Fruit fly (Drosophila melanogaster) whole organism, wandering third instar larva: ENCODE data around the gene Ggt-1.

ENCODE experiments used
- Abd-B ChIP-seq: fragments of >200 bp; optimal IDR thresholded peaks from 2 replicates; lab custom pipeline; 2017; ENCODE audit warnings: missing biosample characterization, missing genetic modification characterization
- CG32264 ChIP-seq: fragments of 200-800 bp; sonication (Bioruptor generic); optimal IDR thresholded peaks from 2 replicates; lab custom pipeline; 2016; ENCODE audit warnings: missing biosample characterization, missing genetic modification characterization
- CG9705 ChIP-seq: fragments of 200-800 bp; sonication (Bioruptor generic); optimal IDR thresholded peaks from 2 replicates; lab custom pipeline; 2018; ENCODE audit warnings: missing biosample characterization, mild to moderate bottlenecking, missing genetic modification characterization
- CrebA ChIP-seq: fragments of 200-800 bp; sonication (Bioruptor generic); optimal IDR thresholded peaks from 2 replicates; lab custom pipeline; 2016; ENCODE audit warnings: missing biosample characterization, mild to moderate bottlenecking, missing genetic modification characterization, borderline replicate concordance
- Dfd ChIP-seq: fragments of >200 bp; optimal IDR thresholded peaks from 2 replicates; lab custom pipeline; 2017; ENCODE audit warnings: missing biosample characterization, missing genetic modification characterization
- Dif ChIP-seq: fragments of 200-275, 200-300 bp; sonication (Bioruptor generic); optimal IDR thresholded peaks from 2 replicates; lab custom pipeline; 2018; ENCODE audit warnings: missing biosample characterization, missing genetic modification characterization; ENCODE audit not compliant: partially characterized antibody
- GATAd ChIP-seq: sonication (Bioruptor generic); optimal IDR thresholded peaks from 2 replicates; lab custom pipeline; 2016; ENCODE audit warnings: missing biosample characterization, missing genetic modification characterization
- HLH106 ChIP-seq: fragments of 200-800 bp; optimal IDR thresholded peaks from 3 replicates; lab custom pipeline; 2019; ENCODE audit warnings: missing biosample characterization, mild to moderate bottlenecking, missing genetic modification characterization, moderate library complexity
- Hnf4 ChIP-seq: fragments of 200-800 bp; sonication (Bioruptor generic); optimal IDR thresholded peaks from 2 replicates; lab custom pipeline; 2016; ENCODE audit warnings: missing biosample characterization, mild to moderate bottlenecking, missing genetic modification characterization
- Hr78 ChIP-seq: fragments of >200 bp; optimal IDR thresholded peaks from 2 replicates; lab custom pipeline; 2017; ENCODE audit warnings: missing biosample characterization, missing genetic modification characterization
- Hr83 ChIP-seq: fragments of 200-300 bp; sonication (Bioruptor generic); optimal IDR thresholded peaks from 2 replicates; lab custom pipeline; 2016; ENCODE audit warnings: missing biosample characterization, mild to moderate bottlenecking, missing genetic modification characterization, moderate library complexity; ENCODE audit not compliant: poor library complexity, severe bottlenecking
- Jra ChIP-seq: sonication (Bioruptor generic); optimal IDR thresholded peaks from 2 replicates; lab custom pipeline; 2016; ENCODE audit warnings: missing biosample characterization, missing genetic modification characterization
- Mio ChIP-seq: sonication (Bioruptor generic); optimal IDR thresholded peaks from 2 replicates; lab custom pipeline; 2016; ENCODE audit warnings: missing biosample characterization, missing genetic modification characterization
- N ChIP-seq: fragments of >200 bp; optimal IDR thresholded peaks from 2 replicates; lab custom pipeline; 2018; ENCODE audit warnings: missing biosample characterization, missing external identifiers, missing genetic modification characterization
- OdsH ChIP-seq: fragments of 200-800 bp; sonication (Bioruptor generic); optimal IDR thresholded peaks from 2 replicates; lab custom pipeline; 2016; ENCODE audit warnings: missing biosample characterization, mild to moderate bottlenecking, missing genetic modification characterization
- Rel ChIP-seq, 2 experiments: fragments of 200-800 bp; sonication (Bioruptor generic) in 1 of 2; optimal IDR thresholded peaks; 2 replicates in 1 of 2; 3 replicates in 1 of 2; lab custom pipeline; 2016 to 2019; ENCODE audit warnings: mild to moderate bottlenecking in 2 of 2, missing biosample characterization in 2 of 2, missing genetic modification characterization in 2 of 2, moderate library complexity in 1 of 2
- Sp1 ChIP-seq: fragments of 200-800 bp; sonication (Bioruptor generic); optimal IDR thresholded peaks from 3 replicates; lab custom pipeline; 2019; ENCODE audit warnings: missing biosample characterization, mild to moderate bottlenecking, missing genetic modification characterization, moderate library complexity
- Vsx2 ChIP-seq: fragments of 200-300, 225-300 bp; sonication (Bioruptor generic); optimal IDR thresholded peaks from 2 replicates; lab custom pipeline; 2018; ENCODE audit warnings: missing biosample characterization, missing genetic modification characterization; ENCODE audit not compliant: partially characterized antibody
- br ChIP-seq: fragments of 200-800 bp; sonication (Bioruptor generic); optimal IDR thresholded peaks from 2 replicates; lab custom pipeline; 2016; ENCODE audit warnings: missing biosample characterization, missing genetic modification characterization
- brk ChIP-seq: fragments of 200-800 bp; sonication (Bioruptor generic); optimal IDR thresholded peaks from 2 replicates; lab custom pipeline; 2016; ENCODE audit warnings: missing biosample characterization, mild to moderate bottlenecking, missing genetic modification characterization
- dl ChIP-seq, 2 experiments: fragments of 175-275, 200-275 bp in 1 of 2; fragments of 200-275 bp in 1 of 2; sonication (Bioruptor generic); optimal IDR thresholded peaks; lab custom pipeline; 2018; ENCODE audit warnings: mild to moderate bottlenecking in 2 of 2, missing biosample characterization in 2 of 2, missing genetic modification characterization in 2 of 2, moderate library complexity in 2 of 2; ENCODE audit not compliant: partially characterized antibody in 2 of 2, insufficient read depth in 1 of 2
- dmrt93B ChIP-seq: fragments of 200-800 bp; sonication (Bioruptor generic); optimal IDR thresholded peaks from 2 replicates; lab custom pipeline; 2018; ENCODE audit warnings: missing biosample characterization, mild to moderate bottlenecking, missing genetic modification characterization
- dsf ChIP-seq: sonication (Bioruptor generic); optimal IDR thresholded peaks from 2 replicates; lab custom pipeline; 2016; ENCODE audit warnings: missing biosample characterization, missing genetic modification characterization, borderline replicate concordance
- ey ChIP-seq: fragments of 200-800 bp; sonication (Bioruptor generic); optimal IDR thresholded peaks from 2 replicates; lab custom pipeline; 2016; ENCODE audit warnings: missing biosample characterization, missing genetic modification characterization
- foxo ChIP-seq, 2 experiments: fragments of 200-800 bp; sonication (Bioruptor generic); optimal IDR thresholded peaks; 2 replicates in 1 of 2; 3 replicates in 1 of 2; lab custom pipeline; 2016 to 2017; ENCODE audit warnings: missing biosample characterization in 2 of 2, missing genetic modification characterization in 2 of 2
- fru ChIP-seq: fragments of 200-800 bp; sonication (Bioruptor generic); optimal IDR thresholded peaks from 3 replicates; lab custom pipeline; 2016; ENCODE audit warnings: missing biosample characterization, mild to moderate bottlenecking, missing genetic modification characterization
- h ChIP-seq: fragments of 200-800 bp; sonication (Bioruptor generic); optimal IDR thresholded peaks from 3 replicates; lab custom pipeline; 2016; ENCODE audit warnings: missing biosample characterization, mild to moderate bottlenecking, missing genetic modification characterization
- jim ChIP-seq: fragments of 175-275, 200-325 bp; sonication (Bioruptor generic); optimal IDR thresholded peaks from 2 replicates; lab custom pipeline; 2016; ENCODE audit warnings: missing biosample characterization, mild to moderate bottlenecking, missing genetic modification characterization
- lola ChIP-seq: fragments of >200 bp; optimal IDR thresholded peaks from 2 replicates; lab custom pipeline; 2017; ENCODE audit warnings: missing biosample characterization, missing genetic modification characterization
- pan ChIP-seq: fragments of >200 bp; optimal IDR thresholded peaks from 2 replicates; lab custom pipeline; 2017
- psq ChIP-seq: fragments of 200-800 bp; sonication (Bioruptor generic); optimal IDR thresholded peaks from 3 replicates; lab custom pipeline; 2017; ENCODE audit warnings: missing biosample characterization, mild to moderate bottlenecking, missing genetic modification characterization, moderate library complexity
- rgr ChIP-seq: fragments of 200-800 bp; sonication (Bioruptor generic); optimal IDR thresholded peaks from 3 replicates; lab custom pipeline; 2016; ENCODE audit warnings: missing biosample characterization, mild to moderate bottlenecking, missing genetic modification characterization
- sage ChIP-seq: fragments of 200-800 bp; sonication (Bioruptor generic); optimal IDR thresholded peaks from 2 replicates; lab custom pipeline; 2016; ENCODE audit warnings: missing biosample characterization, mild to moderate bottlenecking, missing genetic modification characterization
- sv ChIP-seq: fragments of 200-800 bp; sonication (Bioruptor generic); optimal IDR thresholded peaks from 3 replicates; lab custom pipeline; 2016; ENCODE audit warnings: missing biosample characterization, missing genetic modification characterization
- tai ChIP-seq: sonication (Bioruptor generic); optimal IDR thresholded peaks from 2 replicates; lab custom pipeline; 2016; ENCODE audit warnings: missing biosample characterization, missing genetic modification characterization
- usp ChIP-seq: fragments of >200 bp; optimal IDR thresholded peaks from 2 replicates; lab custom pipeline; 2017; ENCODE audit warnings: missing biosample characterization, missing genetic modification characterization
- woc ChIP-seq: sonication (Bioruptor generic); optimal IDR thresholded peaks from 2 replicates; lab custom pipeline; 2016; ENCODE audit warnings: missing biosample characterization, mild to moderate bottlenecking, missing genetic modification characterization

The Ggt-1 gene

DNA sequence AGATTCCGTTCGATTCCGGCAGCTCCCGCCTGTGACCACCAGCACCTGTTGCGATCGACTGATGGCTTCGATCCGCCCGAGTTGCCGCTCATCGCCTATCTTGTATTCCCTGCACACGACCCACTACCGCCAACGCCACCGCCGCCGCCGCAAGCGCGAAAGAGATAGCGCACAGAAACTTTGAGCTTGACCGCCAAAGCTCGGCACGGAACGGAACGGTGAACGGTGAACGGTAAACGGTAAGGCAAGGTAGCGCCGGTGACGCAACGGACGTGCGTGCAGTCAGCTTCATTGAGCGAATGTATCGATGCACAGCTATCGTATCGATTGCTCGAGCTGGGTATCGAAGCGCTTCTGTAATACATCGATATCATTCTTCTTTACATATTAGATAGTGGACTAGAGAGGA lies at the start of gene Ggt-1:
Gene Ggt-1 (minus strand): TSS at position 251 of the 409 bp plus-strand sequence.
- TF ChIP-seq woc (no peak), brk (GFP tag; lab: Kevin White, UChicago) (no peak), br (GFP tag; lab: Kevin White, UChicago) (no peak), pan (lab: Kevin White, UChicago) (no peak), CG32264 (GFP tag; lab: Kevin White, UChicago) (no peak), CG9705 (no peak), Hr83 (no peak), Jra (GFP tag; lab: Kevin White, UChicago) (no peak), Dif (GFP tag; lab: Kevin White, UChicago) (no peak), Rel (GFP tag; optimal IDR thresholded peaks at IDR 0.05; lab: Kevin White, UChicago) (no peak), Rel (tag; optimal IDR thresholded peaks at IDR 0.05; lab: Kevin White, UChicago) (peak; percentile 31), Mio (GFP tag; lab: Kevin White, UChicago) (no peak), Vsx2 (GFP tag; lab: Kevin White, UChicago) (peak; percentile 10), rgr (GFP tag; lab: Kevin White, UChicago) (no peak), fru (GFP tag; lab: Kevin White, UChicago) (no peak), dmrt93B (no peak), Hnf4 (GFP tag; lab: Kevin White, UChicago) (no peak), h (GFP tag; lab: Kevin White, UChicago) (no peak), lola (GFP tag; lab: Kevin White, UChicago) (no peak)

dm6 chrX:18560584-18560983 lies 48.3 kb upstream of the Ggt-1 start:
- TF ChIP-seq HLH106 (tag; lab: Kevin White, UChicago) (no peak), Jra (GFP tag; lab: Kevin White, UChicago) (no peak), Hnf4 (GFP tag; lab: Kevin White, UChicago) (no peak), fru (GFP tag; lab: Kevin White, UChicago) (no peak), GATAd (GFP tag; lab: Kevin White, UChicago) (no peak), lola (GFP tag; lab: Kevin White, UChicago) (no peak), psq (GFP tag; lab: Kevin White, UChicago) (no peak), h (GFP tag; lab: Kevin White, UChicago) (no peak), jim (no peak), Sp1 (GFP tag; lab: Kevin White, UChicago) (no peak), sv (GFP tag; lab: Kevin White, UChicago) (no peak), tai (no peak)
- TF ChIP-seq, all 38 proteins: peak for 0

DNA sequence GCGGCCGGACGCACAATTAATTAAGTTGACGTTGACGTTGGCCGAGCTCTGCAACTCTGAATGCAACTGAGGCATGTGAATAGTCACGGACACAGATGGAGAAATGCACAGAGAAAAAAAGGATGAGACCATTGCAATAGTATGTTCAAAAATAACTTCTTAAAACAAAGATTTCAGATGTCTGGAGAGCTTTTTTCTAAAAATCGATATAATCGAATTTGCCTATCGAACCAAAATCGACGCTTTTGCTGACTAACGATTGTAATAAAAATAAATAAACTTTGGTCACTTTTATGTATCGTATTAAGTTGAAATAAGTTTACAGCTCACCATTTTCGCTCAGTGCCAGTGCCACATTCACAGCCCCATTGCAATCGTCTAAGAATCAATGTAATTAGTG lies 46.3 kb upstream of the Ggt-1 start:
- no peak for TF ChIP-seq fru (GFP tag; lab: Kevin White, UChicago)
- no peak for TF ChIP-seq OdsH (GFP tag; lab: Kevin White, UChicago)
- TF ChIP-seq ey (GFP tag; lab: Kevin White, UChicago) = no peak
- no peak for TF ChIP-seq HLH106 (tag; lab: Kevin White, UChicago)

DNA sequence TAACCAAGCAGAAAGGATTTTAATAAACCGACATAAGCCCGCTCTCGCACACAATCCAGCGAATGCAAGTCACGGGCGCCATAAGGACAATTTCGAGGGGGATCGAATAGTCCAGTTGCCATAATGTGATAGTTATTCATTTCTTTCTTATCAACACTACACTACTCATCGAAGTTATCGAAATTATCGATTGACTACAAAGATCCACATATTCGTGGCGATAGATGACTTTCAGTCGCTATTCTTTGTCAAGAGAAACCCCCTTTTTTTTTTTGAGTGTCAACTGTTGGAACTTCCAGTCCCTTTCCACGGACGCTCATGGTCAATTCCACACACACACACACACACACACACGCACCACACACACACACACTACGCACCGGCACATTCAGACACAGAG lies 42.2 kb upstream of the Ggt-1 start:
- TF ChIP-seq OdsH (GFP tag; lab: Kevin White, UChicago) (peak; percentile 64), usp (GFP tag; lab: Kevin White, UChicago) (no peak), h (GFP tag; lab: Kevin White, UChicago) (peak; percentile 65), Dfd (GFP tag; lab: Kevin White, UChicago) (peak; percentile 86), GATAd (GFP tag; lab: Kevin White, UChicago) (no peak), sage (GFP tag; lab: Kevin White, UChicago) (no peak), Hnf4 (GFP tag; lab: Kevin White, UChicago) (peak; percentile 41), CrebA (no peak), Abd-B (GFP tag; lab: Kevin White, UChicago) (no peak), Vsx2 (GFP tag; lab: Kevin White, UChicago) (no peak), sv (GFP tag; lab: Kevin White, UChicago) (no peak), dl (GFP tag; optimal IDR thresholded peaks at IDR 0.05; lab: Kevin White, UChicago; ENCODE audit: insufficient read depth in 1 of 2, partially characterized antibody in 2 of 2) (no peak), Dif (GFP tag; lab: Kevin White, UChicago) (no peak), Mio (GFP tag; lab: Kevin White, UChicago) (no peak), Sp1 (GFP tag; lab: Kevin White, UChicago) (peak; percentile 73), pan (lab: Kevin White, UChicago) (no peak), HLH106 (tag; lab: Kevin White, UChicago) (peak; percentile 72), dmrt93B (peak; percentile 71), fru (GFP tag; lab: Kevin White, UChicago) (peak; percentile 75), br (GFP tag; lab: Kevin White, UChicago) (peak; percentile 60), woc (peak; percentile 27), tai (no peak), CG32264 (GFP tag; lab: Kevin White, UChicago) (no peak), dsf (no peak), N (no peak), psq (GFP tag; lab: Kevin White, UChicago) (peak; percentile 53), rgr (GFP tag; lab: Kevin White, UChicago) (peak; percentile 50), Hr83 (no peak), foxo (GFP tag; optimal IDR thresholded peaks at IDR 0.05; lab: Kevin White, UChicago) (peak in 1 of 2 experiments; percentile 78), Hr78 (GFP tag; lab: Kevin White, UChicago) (no peak), lola (GFP tag; lab: Kevin White, UChicago) (no peak), brk (GFP tag; lab: Kevin White, UChicago) (no peak), ey (GFP tag; lab: Kevin White, UChicago) (peak; percentile 80), CG9705 (peak; percentile 52), jim (no peak), Jra (GFP tag; lab: Kevin White, UChicago) (peak; percentile 24), Rel (GFP tag; optimal IDR thresholded peaks at IDR 0.05; lab: Kevin White, UChicago) (no peak), Rel (tag; optimal IDR thresholded peaks at IDR 0.05; lab: Kevin White, UChicago) (no peak)
